Worm (Caenorhabditis elegans): ENCODE measurements around the gene sre-30.

ce11 chrII:12401791-12402190 lies 4.5 kb downstream of the sre-30 start, which contains the start of gene sre-29:
- TF ChIP-seq ceh-82 (tag; optimal IDR thresholded peaks at IDR 0.05) = no peak
- TF ChIP-seq zag-1 (tag; optimal IDR thresholded peaks at IDR 0.05) = no peak
- no peak for TF ChIP-seq peb-1 (tag; optimal IDR thresholded peaks at IDR 0.05)
- TF ChIP-seq nhr-10 (tag; optimal IDR thresholded peaks at IDR 0.05) = no peak
- TF ChIP-seq unc-39 (tag; optimal IDR thresholded peaks at IDR 0.05) = no peak
